Worm (Caenorhabditis elegans): ENCODE measurements around the gene F28A10.8.

DNA sequence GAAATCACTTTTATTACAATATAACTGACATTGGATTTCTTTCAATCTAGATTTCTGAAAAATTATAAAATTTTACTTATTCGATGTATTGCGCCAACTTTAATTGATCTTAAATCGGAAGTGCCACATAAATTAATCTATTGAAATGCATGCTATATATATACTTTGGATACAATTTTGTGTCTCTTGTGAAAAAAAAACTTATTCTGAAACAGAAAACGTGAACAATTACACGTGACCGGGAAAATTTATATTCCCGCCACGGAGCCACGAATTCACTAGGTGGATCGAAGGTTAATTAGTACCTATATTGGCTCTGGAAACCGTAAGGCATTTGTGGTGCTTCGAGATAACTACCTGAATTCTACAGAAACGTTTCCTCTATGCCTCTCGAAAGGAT is 38.6 kb downstream of the F28A10.8 start, which contains the start of gene F46F5.14:
- TF ChIP-seq nhr-77 (tag; optimal IDR thresholded peaks at IDR 0.05) (no peak), lir-3 (tag; optimal IDR thresholded peaks at IDR 0.05; ENCODE audit: poor library complexity) (no peak), ztf-4 (tag; optimal IDR thresholded peaks at IDR 0.05) (no peak), snpc-4 (tag; optimal IDR thresholded peaks at IDR 0.05) (no peak), alr-1 (tag; optimal IDR thresholded peaks at IDR 0.05; ENCODE audit: borderline replicate concordance) (no peak), zag-1 (tag; optimal IDR thresholded peaks at IDR 0.05) (no peak), unc-98 (GFP tag; IDR thresholded peaks at IDR 0.05) (no peak), unc-86 (tag; optimal IDR thresholded peaks at IDR 0.05) (no peak)

All from whole organism, L1 larva.